Worm (Caenorhabditis elegans) whole organism, L4/young adult: Measurements from ENCODE around the gene mls-1.
"Not testable (repeated sequence)": the region's sequence is repeated elsewhere in the genome, so short reads cannot be mapped to it uniquely, and the experiment has no call there.

Source experiments
- W03F9.2 ChIP-seq: fragments of 150-350 bp; optimal IDR thresholded peaks from 2 replicates; lab custom pipeline; 2014; ENCODE audit warnings: missing biosample characterization, missing genetic modification characterization
- dao-5 ChIP-seq: sonication (generic microtip); optimal IDR thresholded peaks from 2 replicates; lab custom pipeline; 2016; ENCODE audit warnings: missing genotype, missing genetic modification characterization, moderate library complexity, missing compliant biosample characterization
- him-1 ChIP-seq: sonication (generic microtip); optimal IDR thresholded peaks from 2 replicates; lab custom pipeline; 2016; ENCODE audit warnings: missing genotype, missing genetic modification reagents, missing genetic modification characterization, missing compliant biosample characterization

Gene mls-1

ce11 chrIII:7460018-7460417 is at the start of gene mls-1:
Gene mls-1, plus strand, starts transcription at chrIII:7460341.
- TF ChIP-seq W03F9.2 (no peak), dao-5 (tag; lab: Kevin White, UChicago) (no peak), him-1 (tag; lab: Kevin White, UChicago) (no peak)

- TF ChIP-seq him-1 (tag; lab: Kevin White, UChicago) (no peak), W03F9.2 (no peak), dao-5 (tag; lab: Kevin White, UChicago) (no peak)
Measured at ce11 chrIII:7453653-7454124, 6.5 kb upstream of the mls-1 start, which contains the start of gene alh-12. Gene alh-12, plus strand, starts transcription at chrIII:7454074.

ce11 chrIII:7456640-7457039 is 3.5 kb upstream of the mls-1 start, which contains the start of gene Y69F12A.1:
Gene Y69F12A.1, plus strand, starts transcription at chrIII:7456940.
- TF ChIP-seq W03F9.2, result no peak
- TF ChIP-seq dao-5 (tag; lab: Kevin White, UChicago), result no peak
- TF ChIP-seq him-1 (tag; lab: Kevin White, UChicago), result no peak

ce11 chrIII:7458846-7459365 is 1.2 kb upstream of the mls-1 start, which contains the start of the genes fipr-19 and fipr-18:
Gene fipr-19, minus strand, starts transcription at chrIII:7458946.
Gene fipr-18, plus strand, starts transcription at chrIII:7459315.
- TF ChIP-seq W03F9.2, result no peak

- no peak for TF ChIP-seq him-1 (tag; lab: Kevin White, UChicago)
- no peak for TF ChIP-seq dao-5 (tag; lab: Kevin White, UChicago)
- no peak for TF ChIP-seq W03F9.2
Measured at ce11 chrIII:7462295-7462694, 2.2 kb downstream of the mls-1 start, which contains the start of gene fipr-20. Gene fipr-20, minus strand, starts transcription at chrIII:7462395.

ce11 chrIII:7463438-7464008 is 3.4 kb downstream of the mls-1 start, which contains the start of gene H14A12.3:
Gene H14A12.3, plus strand, starts transcription at chrIII:7463797.
- TF ChIP-seq dao-5 (tag; lab: Kevin White, UChicago), result no peak
- TF ChIP-seq W03F9.2, result no peak
- TF ChIP-seq him-1 (tag; lab: Kevin White, UChicago), result no peak

ce11 chrIII:7465347-7465746 is 5.2 kb downstream of the mls-1 start, which contains the start of gene fum-1:
Gene fum-1, plus strand, starts transcription at chrIII:7465605.
- TF ChIP-seq him-1 (tag; lab: Kevin White, UChicago) (no peak), W03F9.2 (no peak), dao-5 (tag; lab: Kevin White, UChicago) (no peak)

- TF ChIP-seq W03F9.2; dao-5 (tag; lab: Kevin White, UChicago); him-1 (tag; lab: Kevin White, UChicago): not testable (repeated sequence)
Measured at ce11 chrIII:7468980-7469379, 8.8 kb downstream of the mls-1 start, which contains the start of gene H14A12.5. Gene H14A12.5, minus strand, starts transcription at chrIII:7469080.

- TF ChIP-seq dao-5 (tag; lab: Kevin White, UChicago) (no peak), W03F9.2 (no peak), him-1 (tag; lab: Kevin White, UChicago) (no peak)
Measured at ce11 chrIII:7478932-7479331, 18.8 kb downstream of the mls-1 start.

ce11 chrIII:7484765-7485164 is 24.6 kb downstream of the mls-1 start:
- no peak for TF ChIP-seq him-1 (tag; lab: Kevin White, UChicago)
- TF ChIP-seq dao-5 (tag; lab: Kevin White, UChicago), result no peak
- no peak for TF ChIP-seq W03F9.2

ce11 chrIII:7488303-7488702 is 28.2 kb downstream of the mls-1 start:
- no peak for TF ChIP-seq dao-5 (tag; lab: Kevin White, UChicago)
- no peak for TF ChIP-seq W03F9.2
- no peak for TF ChIP-seq him-1 (tag; lab: Kevin White, UChicago)

ce11 chrIII:7489055-7489534 is 29.0 kb downstream of the mls-1 start, which contains the start of gene mup-4:
Gene mup-4, minus strand, starts transcription at chrIII:7489105.
- no peak for TF ChIP-seq W03F9.2
- TF ChIP-seq dao-5 (tag; lab: Kevin White, UChicago), result no peak

ce11 chrIII:7490061-7490460 is 29.9 kb downstream of the mls-1 start:
- TF ChIP-seq him-1 (tag; lab: Kevin White, UChicago) (no peak), dao-5 (tag; lab: Kevin White, UChicago) (no peak), W03F9.2 (no peak)

ce11 chrIII:7491931-7492330 is 31.8 kb downstream of the mls-1 start:
- TF ChIP-seq dao-5 (tag; lab: Kevin White, UChicago) (no peak), W03F9.2 (no peak), him-1 (tag; lab: Kevin White, UChicago) (no peak)
